Fruit fly (Drosophila melanogaster): ENCODE data around the gene fz2.

The fz2 gene

dm6 chr3L:19230801-19231547, 4.2 kb downstream of the fz2 start (continued):
- TF ChIP-seq Spps (tag; optimal IDR thresholded peaks at IDR 0.05) (no peak), Awh (GFP tag; IDR thresholded peaks at IDR 0.05) (no peak), CG3281 (GFP tag; optimal IDR thresholded peaks at IDR 0.05) (peak; percentile 30), Jarid2 (GFP tag; optimal IDR thresholded peaks at IDR 0.05) (peak; percentile 15), TFAM (GFP tag; optimal IDR thresholded peaks at IDR 0.05) (no peak), CG2678 (tag; optimal IDR thresholded peaks at IDR 0.05) (peak; percentile 63), CG5245 (GFP tag; optimal IDR thresholded peaks at IDR 0.05) (no peak), CHES-1-like (GFP tag; optimal IDR thresholded peaks at IDR 0.05) (no peak), Ptx1 (GFP tag; IDR thresholded peaks at IDR 0.05) (peak; percentile 23; the same call in 1 of the 2 replicates), NfI (GFP tag; optimal IDR thresholded peaks at IDR 0.05) (no peak), klu (GFP tag; IDR thresholded peaks at IDR 0.05) (no peak), CG8290 (GFP tag; optimal IDR thresholded peaks at IDR 0.05) (no peak), CG8290 (tag; optimal IDR thresholded peaks at IDR 0.05) (no peak), CG30403 (GFP tag; optimal IDR thresholded peaks at IDR 0.05) (peak; percentile 22), BtbVII (GFP tag; optimal IDR thresholded peaks at IDR 0.05) (no peak), Usf (GFP tag; optimal IDR thresholded peaks at IDR 0.05) (no peak), wdn (GFP tag; IDR thresholded peaks at IDR 0.05) (no peak), CG10267 (tag; optimal IDR thresholded peaks at IDR 0.05) (peak; percentile 6), CG7987 (GFP tag; optimal IDR thresholded peaks at IDR 0.05) (no peak), ash1 (GFP tag; optimal IDR thresholded peaks at IDR 0.05) (no peak), NFAT (GFP tag; IDR thresholded peaks at IDR 0.05) (no peak), inv (GFP tag; IDR thresholded peaks at IDR 0.05; ENCODE audit: partially characterized antibody) (no peak), cato (GFP tag; optimal IDR thresholded peaks at IDR 0.05; ENCODE audit: borderline replicate concordance) (no peak), CTCF (GFP tag; optimal IDR thresholded peaks at IDR 0.05) (no peak), slp2 (GFP tag; optimal IDR thresholded peaks at IDR 0.05) (no peak), CG12071 (GFP tag; optimal IDR thresholded peaks at IDR 0.05) (no peak), sisA (GFP tag; IDR thresholded peaks at IDR 0.05) (no peak), CG2202 (tag; optimal IDR thresholded peaks at IDR 0.05) (no peak), cg (GFP tag; optimal IDR thresholded peaks at IDR 0.05) (no peak), Ets97D (GFP tag; optimal IDR thresholded peaks at IDR 0.05) (no peak), Kr (GFP tag; optimal IDR thresholded peaks at IDR 0.05) (no peak), CG13296 (GFP tag; optimal IDR thresholded peaks at IDR 0.05) (no peak), gsb-n (tag; optimal IDR thresholded peaks at IDR 0.05) (no peak), vnd (GFP tag; IDR thresholded peaks at IDR 0.05; ENCODE audit: partially characterized antibody) (no peak), bab2 (GFP tag; optimal IDR thresholded peaks at IDR 0.05) (peak; percentile 4), hkb (optimal IDR thresholded peaks at IDR 0.05) (no peak), hkb (GFP tag; IDR thresholded peaks at IDR 0.05) (no peak), CG4617 (GFP tag; optimal IDR thresholded peaks at IDR 0.05; ENCODE audit: borderline replicate concordance) (no peak), CG34376 (GFP tag; optimal IDR thresholded peaks at IDR 0.05) (no peak), pfk (GFP tag; optimal IDR thresholded peaks at IDR 0.05) (no peak), CG9817 (tag; optimal IDR thresholded peaks at IDR 0.05) (no peak), CG16779 (GFP tag; IDR thresholded peaks at IDR 0.05) (no peak), unpg (GFP tag; optimal IDR thresholded peaks at IDR 0.05) (peak; percentile 50), knrl (GFP tag; IDR thresholded peaks at IDR 0.05; ENCODE audit: partially characterized antibody) (no peak), CG15269 (tag; optimal IDR thresholded peaks at IDR 0.05) (peak; percentile 48), nerfin-2 (GFP tag; IDR thresholded peaks at IDR 0.05; ENCODE audit: partially characterized antibody) (no peak), Scr (GFP tag; IDR thresholded peaks at IDR 0.05; ENCODE audit: partially characterized antibody) (no peak), maf-S (GFP tag; optimal IDR thresholded peaks at IDR 0.05) (no peak), gfzf (GFP tag; optimal IDR thresholded peaks at IDR 0.05) (no peak), CG7839 (tag; optimal IDR thresholded peaks at IDR 0.05) (peak; percentile 52), CG8944 (GFP tag; optimal IDR thresholded peaks at IDR 0.05) (no peak)
